Fruit fly (Drosophila melanogaster) whole organism, embryonic: Measurements from ENCODE around the gene Taf2.

Source experiments
- Aef1 ChIP-seq: fragments of 200-800 bp; sonication (Bioruptor generic); IDR thresholded peaks from 3 replicates; pipeline ENCODE4 v1.3.6; 2022; ENCODE audit warnings: missing biosample characterization, missing genetic modification characterization
- Bgb ChIP-seq: fragments of 200-800 bp; sonication (Bioruptor generic); IDR thresholded peaks from 2 replicates; pipeline ENCODE4 v1.3.6; 2022; ENCODE audit warnings: missing biosample characterization, missing genetic modification characterization; ENCODE audit not compliant: partially characterized antibody
- Blimp-1 ChIP-seq: fragments of 200-800 bp; sonication (Bioruptor generic); optimal IDR thresholded peaks from 3 replicates; lab custom pipeline; 2018; ENCODE audit warnings: missing biosample characterization, missing genetic modification characterization, mild to moderate bottlenecking, moderate library complexity, missing genetic modification reagents
- Bteb2 ChIP-seq: fragments of 200-800 bp; sonication (Bioruptor generic); optimal IDR thresholded peaks from 2 replicates; lab custom pipeline; 2016; ENCODE audit warnings: missing biosample characterization, missing genetic modification characterization
- C15 ChIP-seq: fragments of 200-800 bp; sonication (Bioruptor generic); IDR thresholded peaks from 3 replicates; pipeline ENCODE4 v1.3.6; 2022; ENCODE audit warnings: missing biosample characterization, missing genetic modification characterization
- CG10209 ChIP-seq: fragments of 200-800 bp; sonication (Bioruptor generic); optimal IDR thresholded peaks from 3 replicates; lab custom pipeline; 2017; ENCODE audit warnings: missing biosample characterization, mild to moderate bottlenecking, missing genetic modification characterization, missing genetic modification reagents
- CG11504 ChIP-seq: fragments of 200-800 bp; sonication (Bioruptor generic); optimal IDR thresholded peaks from 3 replicates; lab custom pipeline; 2019; ENCODE audit warnings: missing biosample characterization, mild to moderate bottlenecking, missing genetic modification characterization, moderate library complexity
- CG12071 ChIP-seq: fragments of 200-800 bp; sonication (Bioruptor generic); optimal IDR thresholded peaks from 3 replicates; lab custom pipeline; 2018; ENCODE audit warnings: missing biosample characterization, mild to moderate bottlenecking, missing genetic modification characterization
- CG13287 ChIP-seq: fragments of 200-800 bp; sonication (Bioruptor generic); IDR thresholded peaks from 2 replicates; pipeline ENCODE4 v1.3.6; 2022; ENCODE audit warnings: missing biosample characterization, missing genetic modification characterization; ENCODE audit not compliant: partially characterized antibody
- CG15479 ChIP-seq: fragments of 200-800 bp; sonication (Bioruptor generic); optimal IDR thresholded peaks from 3 replicates; lab custom pipeline; 2019; ENCODE audit warnings: missing biosample characterization, mild to moderate bottlenecking, missing genetic modification characterization, moderate library complexity
- CG17385 ChIP-seq: fragments of 200-800 bp; sonication (Bioruptor generic); optimal IDR thresholded peaks from 3 replicates; lab custom pipeline; 2018; ENCODE audit warnings: missing biosample characterization, mild to moderate bottlenecking, missing genetic modification characterization
- CG18599 ChIP-seq: fragments of 200-800 bp; sonication (Bioruptor generic); optimal IDR thresholded peaks from 3 replicates; lab custom pipeline; 2017; ENCODE audit warnings: missing biosample characterization, missing genetic modification characterization, mild to moderate bottlenecking, moderate library complexity, missing genetic modification reagents
- CG3163 ChIP-seq: fragments of 200-800 bp; sonication (Bioruptor generic); optimal IDR thresholded peaks from 3 replicates; lab custom pipeline; 2016; ENCODE audit warnings: missing biosample characterization, missing genetic modification characterization
- CG32772 ChIP-seq: fragments of 200-800 bp; sonication (Bioruptor generic); IDR thresholded peaks from 2 replicates; pipeline ENCODE4 v1.3.6; 2022; ENCODE audit warnings: missing biosample characterization, missing genetic modification characterization
- CG42726 ChIP-seq: fragments of 200-800 bp; sonication (Bioruptor generic); IDR thresholded peaks from 2 replicates; pipeline ENCODE4 v1.3.6; 2022; ENCODE audit warnings: missing biosample characterization, missing genetic modification characterization; ENCODE audit not compliant: partially characterized antibody
- CG8478 ChIP-seq: fragments of >200 bp; optimal IDR thresholded peaks from 2 replicates; lab custom pipeline; 2018
- Dbx ChIP-seq: fragments of 200-800 bp; sonication (Bioruptor generic); IDR thresholded peaks from 3 replicates; pipeline ENCODE4 v1.3.6; 2022; ENCODE audit warnings: missing biosample characterization, missing genetic modification characterization
- Deaf1 ChIP-seq: fragments of 200-800 bp; optimal IDR thresholded peaks from 3 replicates; lab custom pipeline; 2019; ENCODE audit warnings: missing biosample characterization, mild to moderate bottlenecking, missing genetic modification characterization, moderate library complexity
- Dfd ChIP-seq, 2 experiments: fragments of >200 bp; optimal IDR thresholded peaks; 2 replicates each; lab custom pipeline; 2017; ENCODE audit warnings: missing biosample characterization in 2 of 2, missing genetic modification characterization in 2 of 2
- Drgx ChIP-seq: fragments of 200-800 bp; sonication (Bioruptor generic); IDR thresholded peaks from 2 replicates; pipeline ENCODE4 v1.3.6; 2022; ENCODE audit warnings: missing biosample characterization, missing genetic modification characterization
- Fer1 ChIP-seq: fragments of 200-800 bp; sonication (Bioruptor generic); optimal IDR thresholded peaks from 2 replicates; lab custom pipeline; 2017; ENCODE audit warnings: missing biosample characterization, mild to moderate bottlenecking, missing genetic modification characterization
- Hr51 ChIP-seq, 2 experiments: fragments of 200-800 bp; sonication (Bioruptor generic); optimal IDR thresholded peaks; 2 replicates in 1 of 2; 3 replicates in 1 of 2; lab custom pipeline; 2016 to 2018; ENCODE audit warnings: missing biosample characterization in 2 of 2, missing genetic modification characterization in 2 of 2, mild to moderate bottlenecking in 1 of 2, moderate library complexity in 1 of 2
- Hr78 ChIP-seq, 2 experiments: fragments of 200-800 bp in 1 of 2; fragments of >200 bp in 1 of 2; sonication (Bioruptor generic) in 1 of 2; optimal IDR thresholded peaks; 2 replicates each; lab custom pipeline; 2017 to 2019; ENCODE audit warnings: missing biosample characterization in 2 of 2, missing genetic modification characterization in 2 of 2, mild to moderate bottlenecking in 1 of 2, moderate library complexity in 1 of 2
- Opbp ChIP-seq: fragments of 200-800 bp; sonication (Bioruptor generic); IDR thresholded peaks from 3 replicates; pipeline ENCODE4 v1.3.6; 2022; ENCODE audit warnings: missing biosample characterization, missing genetic modification characterization; ENCODE audit not compliant: partially characterized antibody
- Xrp1 ChIP-seq: fragments of 200-800 bp; sonication (Bioruptor generic); IDR thresholded peaks from 2 replicates; pipeline ENCODE4 v1.3.6; 2022; ENCODE audit warnings: missing biosample characterization, missing genetic modification characterization
- YL-1 ChIP-seq: fragments of 200-800 bp; sonication (Bioruptor generic); optimal IDR thresholded peaks from 3 replicates; lab custom pipeline; 2017; ENCODE audit warnings: missing biosample characterization, mild to moderate bottlenecking, missing genetic modification characterization
- abd-A ChIP-seq: fragments of 200-800 bp; sonication (Bioruptor generic); optimal IDR thresholded peaks from 3 replicates; lab custom pipeline; 2019; ENCODE audit warnings: missing biosample characterization, mild to moderate bottlenecking, missing genetic modification characterization, moderate library complexity
- amos ChIP-seq: fragments of 200-800 bp; sonication (Bioruptor generic); IDR thresholded peaks from 2 replicates; pipeline ENCODE4 v1.3.6; 2022; ENCODE audit warnings: missing biosample characterization, missing genetic modification characterization; ENCODE audit not compliant: partially characterized antibody
- ara ChIP-seq: fragments of 200-800 bp; sonication (Bioruptor generic); IDR thresholded peaks from 2 replicates; pipeline ENCODE4 v1.3.6; 2022; ENCODE audit warnings: missing biosample characterization, missing genetic modification characterization
- chm ChIP-seq: fragments of 200-800 bp; sonication (Bioruptor generic); IDR thresholded peaks from 2 replicates; pipeline ENCODE4 v1.3.6; 2022; ENCODE audit warnings: missing biosample characterization, missing genetic modification characterization
- ci ChIP-seq: fragments of 200-800 bp; sonication (Bioruptor generic); IDR thresholded peaks from 3 replicates; pipeline ENCODE4 v1.3.6; 2022; ENCODE audit warnings: missing biosample characterization, missing genetic modification characterization
- dan ChIP-seq: fragments of 200-800 bp; sonication (Bioruptor generic); IDR thresholded peaks from 2 replicates; pipeline ENCODE4 v1.3.6; 2022; ENCODE audit warnings: missing biosample characterization, missing genetic modification characterization
- gro ChIP-seq: fragments of 200-800 bp; sonication (Bioruptor generic); optimal IDR thresholded peaks from 2 replicates; lab custom pipeline; 2016; ENCODE audit warnings: missing biosample characterization, missing genetic modification characterization
- her ChIP-seq: fragments of 200-800 bp; sonication (Bioruptor generic); optimal IDR thresholded peaks from 2 replicates; lab custom pipeline; 2016; ENCODE audit warnings: missing biosample characterization, missing genetic modification characterization
- jing ChIP-seq: fragments of 200-800 bp; sonication (Bioruptor generic); optimal IDR thresholded peaks from 2 replicates; lab custom pipeline; 2018; ENCODE audit warnings: missing biosample characterization, mild to moderate bottlenecking, missing genetic modification characterization
- lola ChIP-seq, 3 experiments: fragments of >200 bp in 2 of 3; fragments of 200-800 bp in 1 of 3; sonication (Bioruptor generic) in 1 of 3; optimal IDR thresholded peaks; 2 replicates each; lab custom pipeline; 2017 to 2019; ENCODE audit warnings: missing biosample characterization in 3 of 3, missing genetic modification characterization in 3 of 3, mild to moderate bottlenecking in 1 of 3, moderate library complexity in 1 of 3
- nerfin-1 ChIP-seq: fragments of 200-800 bp; sonication (Bioruptor generic); optimal IDR thresholded peaks from 3 replicates; lab custom pipeline; 2019; ENCODE audit warnings: missing biosample characterization, mild to moderate bottlenecking, missing genetic modification characterization, moderate library complexity
- peb ChIP-seq: fragments of 200-800 bp; sonication (Bioruptor generic); IDR thresholded peaks from 2 replicates; pipeline ENCODE4 v1.3.6; 2022; ENCODE audit warnings: missing biosample characterization, missing genetic modification characterization
- row ChIP-seq: fragments of 200-800 bp; sonication (Bioruptor generic); IDR thresholded peaks from 3 replicates; pipeline ENCODE4 v1.3.6; 2022; ENCODE audit warnings: missing biosample characterization, missing genetic modification characterization
- scrt ChIP-seq: fragments of 200-800 bp; sonication (Bioruptor generic); optimal IDR thresholded peaks from 2 replicates; lab custom pipeline; 2018; ENCODE audit warnings: missing biosample characterization, mild to moderate bottlenecking, missing genetic modification characterization, moderate library complexity
- sd ChIP-seq: fragments of 200-800 bp; sonication (Bioruptor generic); optimal IDR thresholded peaks from 3 replicates; lab custom pipeline; 2018; ENCODE audit warnings: missing biosample characterization, mild to moderate bottlenecking, missing genetic modification characterization, moderate library complexity
- sob ChIP-seq: fragments of 200-800 bp; sonication (Bioruptor generic); IDR thresholded peaks from 2 replicates; pipeline ENCODE4 v1.3.6; 2022; ENCODE audit warnings: missing biosample characterization, missing genetic modification characterization
- sqz ChIP-seq: fragments of 200-800 bp; sonication (Bioruptor generic); optimal IDR thresholded peaks from 3 replicates; lab custom pipeline; 2018; ENCODE audit warnings: missing biosample characterization, mild to moderate bottlenecking, missing genetic modification characterization
- sr ChIP-seq: fragments of 200-800 bp; sonication (Bioruptor generic); IDR thresholded peaks from 3 replicates; pipeline ENCODE4 v1.3.6; 2022; ENCODE audit warnings: missing biosample characterization, missing genetic modification characterization
- tin ChIP-seq: fragments of 200-800 bp; sonication (Bioruptor generic); optimal IDR thresholded peaks from 3 replicates; lab custom pipeline; 2016; ENCODE audit warnings: missing biosample characterization, missing genetic modification characterization
- ttk ChIP-seq: fragments of 200-800 bp; sonication (Bioruptor generic); IDR thresholded peaks from 2 replicates; pipeline ENCODE4 v2.1.2; 2022; ENCODE audit warnings: missing biosample characterization, missing genetic modification characterization
- twi ChIP-seq: fragments of 200-800 bp; optimal IDR thresholded peaks from 2 replicates; lab custom pipeline; 2019; ENCODE audit warnings: missing biosample characterization, mild to moderate bottlenecking, missing genetic modification characterization, moderate library complexity
- vvl ChIP-seq: fragments of 200-800 bp; sonication (Bioruptor generic); IDR thresholded peaks from 2 replicates; pipeline ENCODE4 v1.3.6; 2022; ENCODE audit warnings: missing biosample characterization, missing genetic modification characterization

Gene Taf2

DNA sequence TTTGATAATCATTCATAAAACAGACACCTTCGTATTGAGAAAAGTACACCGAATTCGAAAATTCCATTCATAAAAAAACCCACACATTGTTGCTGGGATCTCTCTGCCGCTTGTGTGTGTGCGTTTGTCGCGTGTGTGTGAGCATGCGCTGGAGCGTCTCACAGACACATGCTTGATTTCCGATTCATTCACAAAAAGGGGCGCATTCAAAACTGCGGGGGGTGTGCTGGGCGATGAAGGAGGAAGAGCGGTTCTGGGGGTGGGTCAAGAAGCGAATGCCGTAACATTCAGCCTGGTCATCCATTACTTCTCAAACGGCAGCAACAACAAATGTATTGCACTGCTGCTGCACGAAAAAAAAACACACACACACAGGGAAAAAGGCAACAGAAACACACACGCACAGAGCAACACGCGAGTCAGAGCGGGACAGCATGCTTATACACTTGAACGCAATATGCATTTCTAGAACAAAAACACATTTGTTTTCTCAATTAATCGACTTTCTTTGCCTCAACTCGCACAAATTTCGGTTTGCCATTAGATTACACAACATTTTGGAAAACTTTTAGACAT is 34.5 kb downstream of the Taf2 start (continued):
- TF ChIP-seq ci (GFP tag; lab: Robert Waterston, UW) (peak; percentile 56; the same call in 1 of the 3 replicates), CG12071 (GFP tag; lab: Kevin White, UChicago) (peak; percentile 15), Aef1 (GFP tag; lab: Robert Waterston, UW) (peak; percentile 73), Hr78 (GFP tag; optimal IDR thresholded peaks at IDR 0.05; lab: Kevin White, UChicago) (peak in 1 of 2 experiments; percentile 48), Bgb (GFP tag; lab: Robert Waterston, UW) (peak; percentile 31; the same call in 1 of the 2 replicates), CG8478 (lab: Kevin White, UChicago) (peak; percentile 83), Opbp (GFP tag; lab: Robert Waterston, UW) (0 out of 3 replicates have a peak, but pooled peaks have one; percentile 45), CG42726 (peak; percentile 25; the same call in 1 of the 2 replicates), vvl (GFP tag; lab: Robert Waterston, UW) (peak; percentile 62), CG11504 (tag; lab: Kevin White, UChicago) (peak; percentile 45), ara (GFP tag; lab: Robert Waterston, UW) (0 out of 2 replicates have a peak, but pooled peaks have one; percentile 35), Deaf1 (tag; lab: Kevin White, UChicago) (peak; percentile 15), jing (no peak), CG18599 (peak; percentile 21), sqz (GFP tag; lab: Kevin White, UChicago) (peak; percentile 77), abd-A (tag; lab: Kevin White, UChicago) (peak; percentile 76), gro (GFP tag; lab: Kevin White, UChicago) (peak; percentile 3), Drgx (peak; percentile 53; the same call in 1 of the 2 replicates), CG15479 (peak; percentile 75), Blimp-1 (GFP tag; lab: Kevin White, UChicago) (no peak), C15 (GFP tag; lab: Robert Waterston, UW) (no peak), sd (tag; lab: Kevin White, UChicago) (peak; percentile 72), CG10209 (GFP tag; lab: Kevin White, UChicago) (no peak), Dbx (0 out of 3 replicates have a peak, but pooled peaks have one; percentile 21), her (GFP tag; lab: Kevin White, UChicago) (peak; percentile 30), Bteb2 (GFP tag; lab: Kevin White, UChicago) (no peak), chm (peak; percentile 26; the same call in 1 of the 2 replicates), row (GFP tag; lab: Robert Waterston, UW) (0 out of 3 replicates have a peak, but pooled peaks have one; percentile 20), Dfd (GFP tag; optimal IDR thresholded peaks at IDR 0.05; lab: Kevin White, UChicago) (no peak), Xrp1 (no peak), lola (GFP tag; optimal IDR thresholded peaks at IDR 0.05; lab: Kevin White, UChicago) (peak in 1 of 3 experiments; percentile 54), CG13287 (GFP tag; lab: Robert Waterston, UW) (peak; percentile 15; the same call in 1 of the 2 replicates), ttk (peak; percentile 46; the same call in 1 of the 2 replicates), dan (GFP tag; lab: Robert Waterston, UW) (no peak), YL-1 (GFP tag; lab: Kevin White, UChicago) (peak; percentile 33), sob (peak; percentile 40; the same call in 1 of the 2 replicates), nerfin-1 (tag; lab: Kevin White, UChicago) (peak; percentile 92), sr (peak; percentile 45; the same call in 1 of the 3 replicates), Fer1 (GFP tag; lab: Kevin White, UChicago) (peak; percentile 33), peb (GFP tag; lab: Robert Waterston, UW) (0 out of 2 replicates have a peak, but pooled peaks have one; percentile 7), Hr51 (GFP tag; optimal IDR thresholded peaks at IDR 0.05; lab: Kevin White, UChicago) (peak in 1 of 2 experiments; percentile 42), scrt (GFP tag; lab: Kevin White, UChicago) (peak; percentile 88), CG32772 (GFP tag; lab: Robert Waterston, UW) (peak; percentile 85), tin (GFP tag; lab: Kevin White, UChicago) (peak; percentile 20), CG17385 (peak; percentile 23), twi (tag; lab: Kevin White, UChicago) (peak; percentile 83), CG3163 (GFP tag; lab: Kevin White, UChicago) (no peak), amos (GFP tag; lab: Robert Waterston, UW) (peak; percentile 23; the same call in 1 of the 2 replicates)
